Fruit fly (Drosophila melanogaster): ENCODE data around the gene ND-B14.5A.

The ND-B14.5A gene

dm6 chrX:2158668-2159163 is 13.6 kb upstream of the ND-B14.5A start, which contains the start of gene wapl (continued):
- peak; percentile 87 for TF ChIP-seq mld (GFP tag; IDR thresholded peaks at IDR 0.05; ENCODE audit: partially characterized antibody)
- no peak for TF ChIP-seq CG17568 (GFP tag; optimal IDR thresholded peaks at IDR 0.05)
- TF ChIP-seq Antp (GFP tag; optimal IDR thresholded peaks at IDR 0.05) = peak; percentile 48
- TF ChIP-seq CG32532 (GFP tag; IDR thresholded peaks at IDR 0.05) = 0 out of 2 replicates have a peak, but pooled peaks have one; percentile 47
- TF ChIP-seq pita (GFP tag; optimal IDR thresholded peaks at IDR 0.05) = no peak
- TF ChIP-seq CG17361 (GFP tag; IDR thresholded peaks at IDR 0.05) = no peak
- no peak for TF ChIP-seq cad (GFP tag; optimal IDR thresholded peaks at IDR 0.05)
- no peak for TF ChIP-seq eyg (GFP tag; optimal IDR thresholded peaks at IDR 0.05)
- TF ChIP-seq gce (GFP tag; IDR thresholded peaks at IDR 0.05) = no peak
- TF ChIP-seq wdn (GFP tag; IDR thresholded peaks at IDR 0.05) = no peak
- no peak for TF ChIP-seq lbe (GFP tag; optimal IDR thresholded peaks at IDR 0.05)
- TF ChIP-seq exex (tag; optimal IDR thresholded peaks at IDR 0.05) = no peak
- no peak for TF ChIP-seq h (optimal IDR thresholded peaks at IDR 0.05)
- TF ChIP-seq sens (GFP tag) = peak; percentile 81
- peak in 1 of 3 experiments; percentile 8 for TF ChIP-seq Stat92E (GFP tag; optimal IDR thresholded peaks at IDR 0.05)
- no peak for TF ChIP-seq CG10366 (GFP tag; IDR thresholded peaks at IDR 0.05)
- peak; percentile 71 for TF ChIP-seq Rfx (GFP tag; IDR thresholded peaks at IDR 0.05)
- TF ChIP-seq ham (GFP tag; IDR thresholded peaks at IDR 0.05) = no peak
- TF ChIP-seq CG11398 (GFP tag; optimal IDR thresholded peaks at IDR 0.05) = no peak
- peak; percentile 77 for TF ChIP-seq gro (GFP tag; optimal IDR thresholded peaks at IDR 0.05)
- TF ChIP-seq Dbx (GFP tag; IDR thresholded peaks at IDR 0.05) = peak; percentile 53; the same call in 1 of the 3 replicates
- TF ChIP-seq Max (GFP tag; optimal IDR thresholded peaks at IDR 0.05) = no peak
- no peak for TF ChIP-seq CG2889 (GFP tag; IDR thresholded peaks at IDR 0.05)
- no peak for TF ChIP-seq CG13424 (tag; optimal IDR thresholded peaks at IDR 0.05)
- TF ChIP-seq CG11723 (GFP tag; optimal IDR thresholded peaks at IDR 0.05) = no peak
- TF ChIP-seq CG15269 (tag; optimal IDR thresholded peaks at IDR 0.05) = no peak
- peak; percentile 98 for TF ChIP-seq ftz-f1 (GFP tag; optimal IDR thresholded peaks at IDR 0.05)
- TF ChIP-seq CG12744 (GFP tag; optimal IDR thresholded peaks at IDR 0.05) = no peak
- TF ChIP-seq br (optimal IDR thresholded peaks at IDR 0.05) = no peak
- no peak for TF ChIP-seq CG10462 (GFP tag; optimal IDR thresholded peaks at IDR 0.05)
- TF ChIP-seq caup (GFP tag; optimal IDR thresholded peaks at IDR 0.05; ENCODE audit: severe bottlenecking) = no peak
- no peak for TF ChIP-seq CG18764 (GFP tag; optimal IDR thresholded peaks at IDR 0.05)
- TF ChIP-seq CG5953 (GFP tag; IDR thresholded peaks at IDR 0.05) = no peak
- TF ChIP-seq CG6272 (GFP tag; IDR thresholded peaks at IDR 0.05) = peak; percentile 33; the same call in 1 of the 2 replicates
- no peak for TF ChIP-seq CG8089 (GFP tag; optimal IDR thresholded peaks at IDR 0.05)
- no peak for TF ChIP-seq CG17612 (GFP tag; IDR thresholded peaks at IDR 0.05)
- no peak for TF ChIP-seq grn (GFP tag; optimal IDR thresholded peaks at IDR 0.05)
- no peak for TF ChIP-seq da (GFP tag; optimal IDR thresholded peaks at IDR 0.05)
- no peak for TF ChIP-seq CG14014 (GFP tag; IDR thresholded peaks at IDR 0.05)
- TF ChIP-seq pnt (GFP tag; optimal IDR thresholded peaks at IDR 0.05) = no peak
- no peak for TF ChIP-seq Sox102F (GFP tag; optimal IDR thresholded peaks at IDR 0.05)
- no peak for TF ChIP-seq PHDP (tag; optimal IDR thresholded peaks at IDR 0.05)
- TF ChIP-seq CG11504 (tag; optimal IDR thresholded peaks at IDR 0.05) = no peak
- TF ChIP-seq ttk (GFP tag; IDR thresholded peaks at IDR 0.05) = no peak
- TF ChIP-seq Six4 (GFP tag; optimal IDR thresholded peaks at IDR 0.05) = no peak
- no peak for TF ChIP-seq CG9727 (GFP tag; optimal IDR thresholded peaks at IDR 0.05)
- peak; percentile 87 for TF ChIP-seq CG14860 (GFP tag; IDR thresholded peaks at IDR 0.05; ENCODE audit: partially characterized antibody)
- no peak for TF ChIP-seq cato (GFP tag; optimal IDR thresholded peaks at IDR 0.05; ENCODE audit: borderline replicate concordance)
- TF ChIP-seq CoRest (tag; optimal IDR thresholded peaks at IDR 0.05) = peak; percentile 6
- no peak for TF ChIP-seq prd (optimal IDR thresholded peaks at IDR 0.05)
- TF ChIP-seq prd (GFP tag; IDR thresholded peaks at IDR 0.05) = peak; percentile 32; the same call in 1 of the 3 replicates
- TF ChIP-seq CG14667 (GFP tag; IDR thresholded peaks at IDR 0.05) = no peak
- TF ChIP-seq sna (GFP tag; IDR thresholded peaks at IDR 0.05; ENCODE audit: partially characterized antibody) = peak; percentile 91
